Worm (Caenorhabditis elegans) whole organism, L1 larva: ENCODE results near the gene C24B9.3.

Source experiments
- C04F5.9 ChIP-seq: sonication (generic microtip); optimal IDR thresholded peaks from 2 replicates; lab custom pipeline; 2016; ENCODE audit warnings: missing genetic modification characterization, missing compliant biosample characterization
- C16A3.4 ChIP-seq: fragments of 150-350 bp; optimal IDR thresholded peaks from 2 replicates; lab custom pipeline; 2014; ENCODE audit warnings: missing biosample characterization, missing genetic modification characterization
- F16B12.6 ChIP-seq: fragments of 150-350 bp; optimal IDR thresholded peaks from 2 replicates; lab custom pipeline; 2014; ENCODE audit warnings: missing biosample characterization, missing genetic modification characterization
- Y116A8C.19 ChIP-seq: sonication (generic microtip); optimal IDR thresholded peaks from 2 replicates; lab custom pipeline; 2016; ENCODE audit warnings: missing compliant biosample characterization, missing genetic modification characterization, borderline replicate concordance
- alr-1 ChIP-seq: fragments of 200-800 bp; sonication (Bioruptor generic); optimal IDR thresholded peaks from 2 replicates; lab custom pipeline; 2018; ENCODE audit warnings: borderline replicate concordance, mild to moderate bottlenecking, missing genetic modification characterization, missing compliant biosample characterization
- aly-2 ChIP-seq: fragments of 150-350 bp; optimal IDR thresholded peaks from 2 replicates; lab custom pipeline; 2014; ENCODE audit warnings: missing biosample characterization, missing genetic modification characterization
- ama-1 ChIP-seq: fragments of 150-350 bp; optimal IDR thresholded peaks from 2 replicates; lab custom pipeline; 2014
- ces-1 ChIP-seq: fragments of 150-350 bp; optimal IDR thresholded peaks from 2 replicates; lab custom pipeline; 2014; ENCODE audit warnings: missing biosample characterization, missing genetic modification reagents, missing genetic modification characterization
- efl-1 ChIP-seq, 4 experiments: fragments of 150-350 bp; optimal IDR thresholded peaks in 3 of 4; peaks in 1 of 4; 1 replicate in 1 of 4; 2 replicates in 3 of 4; lab custom pipeline; 2014; ENCODE audit warnings: missing biosample characterization in 2 of 4, missing genetic modification characterization in 2 of 4, missing genetic modification reagents in 2 of 4
- egl-13 ChIP-seq: sonication (generic microtip); optimal IDR thresholded peaks from 2 replicates; lab custom pipeline; 2016; ENCODE audit warnings: missing genotype, missing genetic modification reagents, missing genetic modification characterization, missing compliant biosample characterization
- elt-2 ChIP-seq: sonication (generic microtip); optimal IDR thresholded peaks from 2 replicates; lab custom pipeline; 2016; ENCODE audit warnings: missing genetic modification characterization, mild to moderate bottlenecking, inconsistent platforms, missing compliant biosample characterization, missing genetic modification reagents
- elt-3 ChIP-seq, 6 experiments: fragments of 150-350 bp in 1 of 6; sonication (generic microtip); optimal IDR thresholded peaks; 2 replicates each; lab custom pipeline; 2017 to 2018; ENCODE audit warnings: missing biosample characterization in 6 of 6, missing genetic modification characterization in 6 of 6, inconsistent platforms in 1 of 6
- fkh-10 ChIP-seq: sonication (generic microtip); optimal IDR thresholded peaks from 2 replicates; lab custom pipeline; 2017; ENCODE audit warnings: missing biosample characterization, missing genetic modification reagents, missing genetic modification characterization
- fkh-8 ChIP-seq: sonication (generic microtip); optimal IDR thresholded peaks from 2 replicates; lab custom pipeline; 2016; ENCODE audit warnings: mild to moderate bottlenecking, missing genetic modification characterization, missing compliant biosample characterization
- irx-1 ChIP-seq: sonication (generic microtip); optimal IDR thresholded peaks from 2 replicates; lab custom pipeline; 2016; ENCODE audit warnings: missing genetic modification characterization, missing compliant biosample characterization
- lin-35 ChIP-seq, 2 experiments: fragments of 150-350 bp; optimal IDR thresholded peaks; 2 replicates each; lab custom pipeline; 2014; ENCODE audit warnings: missing biosample characterization in 2 of 2, missing genetic modification characterization in 2 of 2, missing genetic modification reagents in 2 of 2
- lir-3 ChIP-seq: sonication (generic microtip); optimal IDR thresholded peaks from 2 replicates; lab custom pipeline; 2016; ENCODE audit warnings: mild to moderate bottlenecking, missing genetic modification characterization, moderate library complexity, missing compliant biosample characterization; ENCODE audit not compliant: poor library complexity
- mef-2 ChIP-seq: fragments of 150-350 bp; optimal IDR thresholded peaks from 2 replicates; lab custom pipeline; 2014; ENCODE audit warnings: missing biosample characterization, missing genetic modification characterization
- nhr-11 ChIP-seq: fragments of 150-350 bp; optimal IDR thresholded peaks from 2 replicates; lab custom pipeline; 2014; ENCODE audit warnings: missing biosample characterization, missing genetic modification characterization
- nhr-12 ChIP-seq: sonication (generic microtip); optimal IDR thresholded peaks from 2 replicates; lab custom pipeline; 2017; ENCODE audit warnings: missing biosample characterization, missing genetic modification characterization
- nhr-19 ChIP-seq: fragments of 200-800 bp; sonication (Bioruptor generic); conservative IDR thresholded peaks from 2 replicates; pipeline ENCODE4 v1.3.6; 2022; ENCODE audit warnings: missing genetic modification characterization, missing compliant biosample characterization
- nhr-237 ChIP-seq: fragments of 150-350 bp; optimal IDR thresholded peaks from 2 replicates; lab custom pipeline; 2014; ENCODE audit warnings: missing biosample characterization, missing genetic modification characterization
- nhr-71 ChIP-seq: sonication (generic microtip); optimal IDR thresholded peaks from 2 replicates; lab custom pipeline; 2016; ENCODE audit warnings: mild to moderate bottlenecking, missing genetic modification characterization, moderate library complexity, missing compliant biosample characterization
- nhr-84 ChIP-seq: sonication (generic microtip); optimal IDR thresholded peaks from 2 replicates; lab custom pipeline; 2017; ENCODE audit warnings: missing biosample characterization, missing genetic modification characterization
- skn-1 ChIP-seq: fragments of 150-350 bp; optimal IDR thresholded peaks from 2 replicates; lab custom pipeline; 2014; ENCODE audit warnings: missing biosample characterization, missing genetic modification characterization
- snpc-4 ChIP-seq: fragments of 150-350 bp; optimal IDR thresholded peaks from 2 replicates; lab custom pipeline; 2014; ENCODE audit warnings: missing biosample characterization, missing genetic modification characterization
- snu-23 ChIP-seq: sonication (generic microtip); optimal IDR thresholded peaks from 2 replicates; lab custom pipeline; 2016; ENCODE audit warnings: missing genetic modification characterization, missing compliant biosample characterization
- sox-4 ChIP-seq: sonication (generic microtip); optimal IDR thresholded peaks from 2 replicates; lab custom pipeline; 2016; ENCODE audit warnings: missing genetic modification characterization, missing compliant biosample characterization
- sptf-1 ChIP-seq: fragments of 150-350 bp; optimal IDR thresholded peaks from 2 replicates; lab custom pipeline; 2014; ENCODE audit warnings: missing biosample characterization, missing genetic modification characterization
- sup-37 ChIP-seq: fragments of 200-800 bp; sonication (Bioruptor generic); optimal IDR thresholded peaks from 2 replicates; lab custom pipeline; 2018; ENCODE audit warnings: mild to moderate bottlenecking, missing genetic modification characterization, missing compliant biosample characterization
- tlp-1 ChIP-seq: fragments of 150-350 bp; optimal IDR thresholded peaks from 2 replicates; lab custom pipeline; 2014; ENCODE audit warnings: missing biosample characterization, missing genetic modification characterization
- ztf-4 ChIP-seq: fragments of 150-350 bp; optimal IDR thresholded peaks from 2 replicates; lab custom pipeline; 2014; ENCODE audit warnings: missing biosample characterization, missing genetic modification characterization

The C24B9.3 gene

DNA sequence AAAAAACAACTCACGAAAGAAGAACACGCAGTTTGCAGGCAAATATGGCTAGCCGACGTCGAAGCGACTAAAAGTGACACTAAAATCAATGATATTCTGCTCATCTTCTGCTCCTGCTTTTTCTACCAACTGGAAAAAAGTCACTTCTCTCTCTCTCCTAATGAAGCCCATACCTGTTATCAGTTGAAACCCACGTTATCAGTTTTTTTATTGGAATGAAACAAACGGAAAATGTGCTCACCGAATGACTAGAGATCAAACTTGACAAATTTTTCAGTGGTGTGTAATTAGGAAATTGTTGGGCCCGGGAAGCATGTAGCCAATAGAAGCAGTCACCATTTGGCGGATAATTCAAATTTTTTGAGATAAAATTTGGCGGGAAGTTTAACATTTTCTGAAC, at the start of gene C24B9.3:
C24B9.3 (minus strand) TSS at position 171 of the 400 bp plus-strand sequence.
- TF ChIP-seq elt-2: peak; percentile 63
- no peak for TF ChIP-seq sptf-1 (tag; lab: Kevin White, UChicago)
- peak in 1 of 2 experiments; percentile 11 for TF ChIP-seq lin-35 (GFP tag; optimal IDR thresholded peaks at IDR 0.05; lab: Kevin White, UChicago)

DNA sequence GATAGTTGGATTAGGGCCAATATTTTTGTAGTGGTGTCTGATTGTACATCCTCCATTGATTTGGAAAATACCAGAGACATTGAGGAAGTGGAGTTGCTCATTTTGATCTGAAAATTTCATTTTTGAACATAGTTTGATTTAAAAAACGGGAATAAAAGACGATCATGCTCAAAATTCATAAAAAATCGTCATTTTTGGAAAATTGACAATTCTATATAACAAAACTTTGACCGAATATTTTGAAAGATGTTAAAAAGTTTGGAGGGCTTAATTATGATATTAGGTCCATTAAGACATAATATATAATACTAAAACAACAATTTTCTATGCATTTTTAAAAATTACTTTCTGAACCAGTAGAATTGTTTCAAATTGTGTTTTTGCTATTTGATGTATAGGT, 48.1 kb upstream of the C24B9.3 start, which contains the start of gene srg-58:
srg-58 (minus strand) TSS at position 101 of the 400 bp plus-strand sequence.
- TF ChIP-seq aly-2 (tag; lab: Kevin White, UChicago): no peak
- no peak for TF ChIP-seq snpc-4 (tag; lab: Kevin White, UChicago)
- TF ChIP-seq efl-1 (optimal IDR thresholded peaks at IDR 0.05; lab: Kevin White, UChicago): no peak
- TF ChIP-seq efl-1 (GFP tag; optimal IDR thresholded peaks at IDR 0.05 in 1 of 2; lab: Kevin White, UChicago): no peak
- TF ChIP-seq nhr-71: no peak
- no peak for TF ChIP-seq alr-1 (tag; lab: Kevin White, UChicago)
- no peak for TF ChIP-seq irx-1 (tag; lab: Kevin White, UChicago)

ce11 chrV:2758437-2758836, 47.0 kb upstream of the C24B9.3 start:
- TF ChIP-seq nhr-12 (no peak), sptf-1 (tag; lab: Kevin White, UChicago) (no peak), egl-13 (no peak), efl-1 (optimal IDR thresholded peaks at IDR 0.05; lab: Kevin White, UChicago) (no peak), efl-1 (GFP tag; optimal IDR thresholded peaks at IDR 0.05 in 1 of 2; lab: Kevin White, UChicago) (no peak), mef-2 (tag; lab: Kevin White, UChicago) (no peak), ztf-4 (tag; lab: Kevin White, UChicago) (no peak), nhr-11 (no peak), lir-3 (tag; lab: Kevin White, UChicago) (no peak), tlp-1 (tag; lab: Kevin White, UChicago) (no peak), lin-35 (GFP tag; optimal IDR thresholded peaks at IDR 0.05; lab: Kevin White, UChicago) (no peak), snu-23 (GFP tag; lab: Kevin White, UChicago) (no peak), nhr-237 (no peak), ama-1 (lab: Kevin White, UChicago) (no peak), nhr-84 (tag; lab: Kevin White, UChicago) (no peak), elt-3 (tag; optimal IDR thresholded peaks at IDR 0.05; lab: Kevin White, UChicago) (no peak), C16A3.4 (tag; lab: Kevin White, UChicago) (no peak), aly-2 (tag; lab: Kevin White, UChicago) (no peak)

DNA sequence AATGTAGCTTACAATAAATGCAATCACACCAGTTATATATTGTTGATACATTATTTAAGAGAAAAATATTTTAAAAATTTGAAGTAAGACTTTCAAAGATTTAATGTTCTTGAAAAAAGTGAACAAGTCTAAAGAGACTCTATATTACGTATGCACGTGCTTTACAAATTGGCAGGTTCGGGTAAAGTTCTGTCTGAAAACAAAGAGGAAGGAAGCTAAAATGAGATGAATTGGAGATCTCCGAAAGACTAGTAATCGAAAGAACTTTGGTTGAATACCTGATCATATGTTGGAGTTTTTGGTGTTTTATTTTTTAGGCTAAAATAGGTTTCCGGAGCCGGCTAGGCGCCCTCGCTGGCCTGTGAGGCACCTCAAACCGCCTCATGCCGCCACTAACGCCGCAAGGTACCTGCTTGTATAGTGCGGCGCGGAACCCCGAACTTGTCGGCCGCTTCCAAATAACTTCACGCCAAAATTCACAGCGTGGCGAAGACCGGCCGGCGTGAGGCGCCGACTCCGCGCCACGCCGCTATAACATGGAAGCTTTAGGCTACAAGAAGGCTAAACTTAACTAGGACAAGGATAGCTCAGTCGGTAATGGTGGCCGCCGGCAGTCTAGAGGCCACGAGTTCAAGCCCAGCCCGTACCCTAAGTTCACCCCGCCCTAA, 46.0 kb upstream of the C24B9.3 start, which contains the start of gene srx-28:
srx-28 (minus strand) TSS at position 51 of the 668 bp plus-strand sequence.
- TF ChIP-seq fkh-8 (tag; lab: Kevin White, UChicago) (no peak), snpc-4 (tag; lab: Kevin White, UChicago) (peak; percentile 8)

DNA sequence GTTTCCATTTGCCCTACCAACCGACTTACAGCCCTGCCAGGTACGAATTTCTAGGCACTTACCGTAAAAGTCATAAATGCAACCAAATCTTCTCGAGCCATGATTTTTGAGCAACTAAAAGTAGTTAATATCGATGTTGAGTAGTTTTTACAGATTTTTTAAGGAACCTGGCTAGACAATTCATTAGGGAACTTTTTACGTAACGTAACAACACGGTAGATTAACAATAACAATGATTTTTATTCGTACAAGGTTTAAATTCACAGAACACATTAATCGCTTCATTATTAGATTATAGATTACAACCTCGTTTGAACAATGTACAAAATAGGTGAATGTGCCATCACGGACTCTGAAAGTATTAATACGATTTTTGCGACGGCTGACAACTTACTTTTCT, 41.6 kb upstream of the C24B9.3 start, which contains the start of gene srx-26:
srx-26 (minus strand) TSS at position 101 of the 400 bp plus-strand sequence.
- TF ChIP-seq elt-3 (tag; optimal IDR thresholded peaks at IDR 0.05; lab: Kevin White, UChicago): no peak
- TF ChIP-seq efl-1 (optimal IDR thresholded peaks at IDR 0.05; lab: Kevin White, UChicago): no peak
- no peak for TF ChIP-seq efl-1 (GFP tag; optimal IDR thresholded peaks at IDR 0.05 in 1 of 2; lab: Kevin White, UChicago)
- TF ChIP-seq sup-37 (GFP tag; lab: Kevin White, UChicago): no peak
- no peak for TF ChIP-seq C04F5.9 (tag; lab: Kevin White, UChicago)

- TF ChIP-seq efl-1 (optimal IDR thresholded peaks at IDR 0.05; lab: Kevin White, UChicago): no peak
- peak in 1 of 2 experiments; percentile 7 for TF ChIP-seq efl-1 (GFP tag; optimal IDR thresholded peaks at IDR 0.05 in 1 of 2; lab: Kevin White, UChicago)
- no peak for TF ChIP-seq F16B12.6 (tag; lab: Kevin White, UChicago)
These were observed 38.6 kb upstream of the C24B9.3 start, which contains the start of gene srx-24 for ce11 chrV:2750006-2750405. Gene srx-24 (minus strand): TSS chrV:2750106.

DNA sequence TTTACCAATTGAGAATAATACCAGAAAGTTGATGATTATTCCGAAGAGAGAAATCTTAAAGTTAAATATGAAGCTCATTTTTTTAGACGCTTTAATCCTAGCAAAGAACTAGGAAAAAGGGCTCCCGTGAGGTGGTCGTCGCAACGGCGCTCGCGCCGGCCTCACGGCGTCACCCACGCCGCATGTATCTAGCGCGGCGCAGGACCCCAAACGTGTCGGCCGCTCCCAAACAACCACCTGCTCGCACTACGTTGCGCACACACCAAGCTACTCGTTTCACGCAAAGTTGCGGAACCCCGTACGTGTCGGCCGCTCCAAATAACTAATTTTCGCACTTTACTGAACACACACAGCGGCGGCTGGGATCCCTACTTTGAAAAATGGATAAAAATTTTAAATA, 35.0 kb upstream of the C24B9.3 start:
- TF ChIP-seq ces-1: no peak
- TF ChIP-seq nhr-19 (GFP tag; lab: Robert Waterston, UW): no peak
- TF ChIP-seq mef-2 (tag; lab: Kevin White, UChicago): no peak
- TF ChIP-seq sup-37 (GFP tag; lab: Kevin White, UChicago): no peak
- TF ChIP-seq skn-1 (tag; lab: Kevin White, UChicago): no peak
- no peak for TF ChIP-seq sox-4 (tag; lab: Kevin White, UChicago)
- TF ChIP-seq fkh-10 (GFP tag; lab: Kevin White, UChicago): no peak
- TF ChIP-seq Y116A8C.19: no peak
